Fruit fly (Drosophila melanogaster) whole organism, embryonic: ENCODE results near the gene Drs.

Experiments
- ATbp ChIP-seq: fragments of 200-800 bp; sonication (Bioruptor generic); optimal IDR thresholded peaks from 2 replicates; lab custom pipeline; 2017; ENCODE audit warnings: missing biosample characterization, mild to moderate bottlenecking, missing genetic modification characterization, missing genetic modification reagents
- Asciz ChIP-seq: fragments of 200-800 bp; sonication (Bioruptor generic); optimal IDR thresholded peaks from 2 replicates; lab custom pipeline; 2017; ENCODE audit warnings: missing biosample characterization, mild to moderate bottlenecking, missing genetic modification characterization, missing genetic modification reagents
- B-H1 ChIP-seq: fragments of 200-800 bp; sonication (Bioruptor generic); IDR thresholded peaks from 3 replicates; pipeline ENCODE4 v1.3.6; 2022; ENCODE audit warnings: missing biosample characterization, missing genetic modification characterization
- CG10267 ChIP-seq: fragments of 200-800 bp; sonication (Bioruptor generic); optimal IDR thresholded peaks from 2 replicates; lab custom pipeline; 2018; ENCODE audit warnings: missing biosample characterization, mild to moderate bottlenecking, missing genetic modification characterization, moderate library complexity
- CG11093 ChIP-seq: fragments of 200-800 bp; sonication (Bioruptor generic); IDR thresholded peaks from 3 replicates; pipeline ENCODE4 v1.3.6; 2022; ENCODE audit warnings: missing biosample characterization, missing genetic modification characterization
- CG13296 ChIP-seq: fragments of 200-800 bp; sonication (Bioruptor generic); optimal IDR thresholded peaks from 3 replicates; lab custom pipeline; 2018; ENCODE audit warnings: missing biosample characterization, mild to moderate bottlenecking, missing genetic modification characterization
- CG15479 ChIP-seq: fragments of 200-800 bp; sonication (Bioruptor generic); optimal IDR thresholded peaks from 3 replicates; lab custom pipeline; 2019; ENCODE audit warnings: missing biosample characterization, mild to moderate bottlenecking, missing genetic modification characterization, moderate library complexity
- CG15696 ChIP-seq: fragments of 200-800 bp; sonication (Bioruptor generic); optimal IDR thresholded peaks from 2 replicates; lab custom pipeline; 2019; ENCODE audit warnings: missing biosample characterization, mild to moderate bottlenecking, missing genetic modification characterization, moderate library complexity
- CG18764 ChIP-seq: fragments of 200-800 bp; sonication (Bioruptor generic); optimal IDR thresholded peaks from 3 replicates; lab custom pipeline; 2016; ENCODE audit warnings: missing biosample characterization, missing genetic modification characterization
- CG3163 ChIP-seq: fragments of 200-800 bp; sonication (Bioruptor generic); optimal IDR thresholded peaks from 3 replicates; lab custom pipeline; 2016; ENCODE audit warnings: missing biosample characterization, missing genetic modification characterization
- CG34422 ChIP-seq: fragments of 200-800 bp; sonication (Bioruptor generic); IDR thresholded peaks from 3 replicates; pipeline ENCODE4 v1.3.6; 2022; ENCODE audit warnings: missing biosample characterization, missing genetic modification characterization
- CG3726 ChIP-seq: fragments of 200-800 bp; sonication (Bioruptor generic); IDR thresholded peaks from 3 replicates; pipeline ENCODE4, ENCODE4 v1.3.6; 2022; ENCODE audit warnings: missing biosample characterization, missing genetic modification characterization
- CG4404 ChIP-seq: fragments of 200-800 bp; sonication (Bioruptor generic); IDR thresholded peaks from 2 replicates; pipeline ENCODE4 v1.3.6; 2022; ENCODE audit warnings: missing biosample characterization, missing genetic modification characterization
- CG4820 ChIP-seq: fragments of 200-800 bp; sonication (Bioruptor generic); optimal IDR thresholded peaks from 3 replicates; lab custom pipeline; 2016; ENCODE audit warnings: missing biosample characterization, missing genetic modification characterization
- CG7357 ChIP-seq: fragments of 200-800 bp; sonication (Bioruptor generic); IDR thresholded peaks from 3 replicates; pipeline ENCODE4 v1.3.6; 2022; ENCODE audit warnings: missing biosample characterization, missing genetic modification characterization
- CG7987 ChIP-seq: fragments of 200-800 bp; sonication (Bioruptor generic); optimal IDR thresholded peaks from 2 replicates; lab custom pipeline; 2018; ENCODE audit warnings: missing biosample characterization, mild to moderate bottlenecking, missing genetic modification characterization, moderate library complexity
- CG9727 ChIP-seq: fragments of 200-800 bp; sonication (Bioruptor generic); optimal IDR thresholded peaks from 3 replicates; lab custom pipeline; 2017; ENCODE audit warnings: missing biosample characterization, mild to moderate bottlenecking, missing genetic modification characterization
- CG9797 ChIP-seq: fragments of 200-800 bp; sonication (Bioruptor generic); optimal IDR thresholded peaks from 3 replicates; lab custom pipeline; 2018; ENCODE audit warnings: missing biosample characterization, mild to moderate bottlenecking, missing genetic modification characterization
- D ChIP-seq, 2 experiments: fragments of 200-800 bp in 1 of 2; fragments of >200 bp in 1 of 2; sonication (Bioruptor generic) in 1 of 2; optimal IDR thresholded peaks; 2 replicates in 1 of 2; 3 replicates in 1 of 2; lab custom pipeline; 2017; ENCODE audit warnings: mild to moderate bottlenecking in 1 of 2, missing biosample characterization in 1 of 2, missing genetic modification characterization in 1 of 2, missing genetic modification reagents in 1 of 2
- Eip74EF ChIP-seq, 2 experiments: fragments of 200-800 bp in 1 of 2; fragments of >200 bp in 1 of 2; sonication (Bioruptor generic) in 1 of 2; optimal IDR thresholded peaks; 2 replicates each; lab custom pipeline; 2017 to 2019; ENCODE audit warnings: missing biosample characterization in 2 of 2, missing genetic modification characterization in 2 of 2, mild to moderate bottlenecking in 1 of 2, moderate library complexity in 1 of 2
- Elba2 ChIP-seq: fragments of 200-800 bp; sonication (Bioruptor generic); optimal IDR thresholded peaks from 3 replicates; lab custom pipeline; 2016; ENCODE audit warnings: missing biosample characterization, missing genetic modification characterization
- Ets65A ChIP-seq: fragments of 200-800 bp; sonication (Bioruptor generic); peaks from one replicate; lab custom pipeline; 2016; ENCODE audit warnings: missing biosample characterization, missing genetic modification characterization
- Gug ChIP-seq: fragments of 200-800 bp; sonication (Bioruptor generic); IDR thresholded peaks from 4 replicates; pipeline ENCODE4 v1.3.6; 2022; ENCODE audit warnings: missing biosample characterization, missing genetic modification characterization
- HLHmδ ChIP-seq: fragments of 200-800 bp; sonication (Bioruptor generic); optimal IDR thresholded peaks from 2 replicates; lab custom pipeline; 2018; ENCODE audit warnings: missing biosample characterization, mild to moderate bottlenecking, missing genetic modification characterization, moderate library complexity
- Oaz ChIP-seq: fragments of 200-800 bp; sonication (Bioruptor generic); IDR thresholded peaks from 2 replicates; pipeline ENCODE4 v1.3.6; 2022; ENCODE audit warnings: missing biosample characterization, missing genetic modification characterization
- Oli ChIP-seq: fragments of 200-800 bp; sonication (Bioruptor generic); optimal IDR thresholded peaks from 2 replicates; lab custom pipeline; 2018; ENCODE audit warnings: missing biosample characterization, mild to moderate bottlenecking, missing genetic modification characterization, moderate library complexity
- Taf1 ChIP-seq: fragments of 200-800 bp; sonication (Bioruptor generic); IDR thresholded peaks from 2 replicates; pipeline ENCODE4 v1.3.6; 2022; ENCODE audit warnings: missing biosample characterization, missing genetic modification characterization
- ac ChIP-seq: fragments of 200-800 bp; sonication (Bioruptor generic); optimal IDR thresholded peaks from 3 replicates; lab custom pipeline; 2017; ENCODE audit warnings: missing biosample characterization, mild to moderate bottlenecking, missing genetic modification characterization
- cato ChIP-seq: fragments of 200-800 bp; sonication (Bioruptor generic); optimal IDR thresholded peaks from 2 replicates; lab custom pipeline; 2016; ENCODE audit warnings: missing biosample characterization, missing genetic modification characterization, borderline replicate concordance
- chn ChIP-seq: fragments of 200-800 bp; sonication (Bioruptor generic); optimal IDR thresholded peaks from 2 replicates; lab custom pipeline; 2016; ENCODE audit warnings: missing biosample characterization, missing genetic modification characterization
- crol ChIP-seq: fragments of 200-800 bp; sonication (Bioruptor generic); IDR thresholded peaks from 2 replicates; pipeline ENCODE4 v1.3.6; 2022; ENCODE audit warnings: missing biosample characterization, missing genetic modification characterization
- cwo ChIP-seq: fragments of 200-800 bp; sonication (Bioruptor generic); optimal IDR thresholded peaks from 3 replicates; lab custom pipeline; 2017; ENCODE audit warnings: missing biosample characterization, missing genetic modification characterization, mild to moderate bottlenecking, moderate library complexity, missing genetic modification reagents
- da ChIP-seq: fragments of 200-800 bp; sonication (Bioruptor generic); optimal IDR thresholded peaks from 2 replicates; lab custom pipeline; 2016; ENCODE audit warnings: missing biosample characterization, missing genetic modification characterization
- dati ChIP-seq: fragments of 200-800 bp; sonication (Bioruptor generic); IDR thresholded peaks from 2 replicates; pipeline ENCODE4 v1.3.6; 2022; ENCODE audit warnings: missing biosample characterization, missing genetic modification characterization
- disco-r ChIP-seq: fragments of 200-800 bp; sonication (Bioruptor generic); optimal IDR thresholded peaks from 2 replicates; lab custom pipeline; 2016; ENCODE audit warnings: missing biosample characterization, missing genetic modification characterization
- gcm2 ChIP-seq: fragments of 200-800 bp; sonication (Bioruptor generic); optimal IDR thresholded peaks from 2 replicates; lab custom pipeline; 2016; ENCODE audit warnings: missing biosample characterization, missing genetic modification characterization
- gsb ChIP-seq: fragments of 200-800 bp; sonication (Bioruptor generic); IDR thresholded peaks from 2 replicates; pipeline ENCODE4 v1.3.6; 2022; ENCODE audit warnings: missing biosample characterization, missing genetic modification characterization
- h ChIP-seq: fragments of >200 bp; optimal IDR thresholded peaks from 2 replicates; lab custom pipeline; 2017
- ham ChIP-seq: fragments of 200-800 bp; sonication (Bioruptor generic); IDR thresholded peaks from 2 replicates; pipeline ENCODE4 v1.3.6; 2022; ENCODE audit warnings: missing biosample characterization, missing genetic modification characterization
- lov ChIP-seq, 2 experiments: fragments of 200-800 bp in 1 of 2; fragments of >200 bp in 1 of 2; sonication (Bioruptor generic) in 1 of 2; IDR thresholded peaks in 1 of 2; optimal IDR thresholded peaks in 1 of 2; 2 replicates in 1 of 2; 3 replicates in 1 of 2; pipeline versions ENCODE4 v1.3.6 to Lab custom; 2017 to 2022; ENCODE audit warnings: missing biosample characterization in 1 of 2, missing genetic modification characterization in 1 of 2
- pho ChIP-seq: fragments of 200-800 bp; sonication (Bioruptor generic); optimal IDR thresholded peaks from 2 replicates; lab custom pipeline; 2016; ENCODE audit warnings: missing biosample characterization, missing genetic modification characterization
- pita ChIP-seq: fragments of 200-800 bp; sonication (Bioruptor generic); optimal IDR thresholded peaks from 2 replicates; lab custom pipeline; 2017; ENCODE audit warnings: missing biosample characterization, mild to moderate bottlenecking, missing genetic modification characterization
- scrt ChIP-seq: fragments of 200-800 bp; sonication (Bioruptor generic); optimal IDR thresholded peaks from 2 replicates; lab custom pipeline; 2018; ENCODE audit warnings: missing biosample characterization, mild to moderate bottlenecking, missing genetic modification characterization, moderate library complexity
- slbo ChIP-seq: fragments of 200-800 bp; sonication (Bioruptor generic); IDR thresholded peaks from 2 replicates; pipeline ENCODE4 v1.3.6; 2022; ENCODE audit warnings: missing biosample characterization, missing genetic modification characterization
- ssp ChIP-seq: fragments of 200-800 bp; sonication (Bioruptor generic); IDR thresholded peaks from 2 replicates; pipeline ENCODE4 v1.3.6; 2022; ENCODE audit warnings: missing biosample characterization, missing genetic modification characterization
- toy ChIP-seq: fragments of 200-800 bp; sonication (Bioruptor generic); IDR thresholded peaks from 2 replicates; pipeline ENCODE4 v1.3.6; 2022; ENCODE audit warnings: missing biosample characterization, missing genetic modification characterization
- trh ChIP-seq: fragments of 200-800 bp; sonication (Bioruptor generic); optimal IDR thresholded peaks from 2 replicates; lab custom pipeline; 2016; ENCODE audit warnings: missing biosample characterization, missing genetic modification characterization
- zfh2 ChIP-seq: fragments of 200-800 bp; sonication (Bioruptor generic); optimal IDR thresholded peaks from 2 replicates; lab custom pipeline; 2016; ENCODE audit warnings: missing biosample characterization, missing genetic modification characterization

The Drs gene

DNA sequence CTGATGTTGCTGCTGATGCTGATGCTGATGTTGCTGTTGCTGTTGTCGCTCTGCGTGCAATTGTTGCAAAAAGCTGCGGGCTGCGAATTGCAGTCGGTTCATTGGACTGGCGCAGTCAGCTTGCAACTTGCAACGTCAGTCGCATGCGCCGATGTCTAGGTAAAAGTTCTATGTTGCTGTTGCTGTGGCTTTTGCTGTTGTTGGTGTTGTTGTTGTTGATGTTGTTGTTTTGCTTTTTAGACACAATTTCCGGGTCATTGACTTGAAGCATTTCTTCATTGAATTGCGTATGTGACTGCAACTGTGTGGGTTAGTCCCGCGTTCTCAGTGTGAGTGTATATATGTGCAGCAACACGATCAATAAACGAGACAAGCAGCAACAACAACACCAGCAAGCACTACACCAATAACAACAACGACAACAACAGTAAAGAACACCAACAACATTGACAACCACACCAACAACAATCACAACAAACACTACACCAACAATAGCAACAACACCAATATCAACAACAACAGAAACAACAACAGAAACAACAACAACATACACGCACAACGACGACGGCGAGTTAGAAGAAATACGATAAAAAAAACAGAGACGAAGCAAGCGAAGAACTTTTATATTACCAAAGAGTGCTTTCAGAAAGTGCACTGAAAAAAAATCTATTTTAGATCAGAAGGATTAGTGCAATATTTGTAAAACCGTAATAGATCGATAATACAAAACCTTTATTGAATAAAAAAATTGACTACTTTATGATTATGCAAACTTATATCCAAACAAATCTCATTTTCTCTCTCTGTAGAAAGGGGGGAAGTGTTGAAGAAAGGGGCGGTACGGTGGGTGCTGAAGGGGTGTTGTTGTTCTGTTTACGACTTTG is 24.8 kb downstream of the Drs start (continued):
- no peak for TF ChIP-seq ATbp (GFP tag; lab: Kevin White, UChicago)
- TF ChIP-seq CG9797 = no peak
- no peak; the same call in none of the 3 replicates for TF ChIP-seq CG11093 (GFP tag; lab: Robert Waterston, UW)
- TF ChIP-seq CG3726 (GFP tag; lab: Robert Waterston, UW) = peak; percentile 63; the same call in 2 of the 3 replicates
- peak; percentile 66 for TF ChIP-seq scrt (GFP tag; lab: Kevin White, UChicago)
- peak; percentile 65 for TF ChIP-seq CG18764 (GFP tag; lab: Kevin White, UChicago)
- no peak for TF ChIP-seq ham (GFP tag; lab: Robert Waterston, UW)
- no peak for TF ChIP-seq gcm2 (GFP tag; lab: Kevin White, UChicago)
- no peak for TF ChIP-seq CG4820
- no peak for TF ChIP-seq pho (GFP tag; lab: Kevin White, UChicago)
- TF ChIP-seq CG15696 (tag; lab: Kevin White, UChicago) = no peak
- peak; percentile 79 for TF ChIP-seq Asciz
- no peak for TF ChIP-seq cato
- no peak for TF ChIP-seq h
- no peak for TF ChIP-seq D (optimal IDR thresholded peaks at IDR 0.05; lab: Kevin White, UChicago)
- TF ChIP-seq D (GFP tag; optimal IDR thresholded peaks at IDR 0.05; lab: Kevin White, UChicago) = peak; percentile 92
- no peak for TF ChIP-seq Elba2 (GFP tag; lab: Kevin White, UChicago)
- no peak for TF ChIP-seq da (GFP tag; lab: Kevin White, UChicago)
- no peak for TF ChIP-seq lov (optimal IDR thresholded peaks at IDR 0.05; lab: Kevin White, UChicago)
- peak; percentile 92 for TF ChIP-seq lov (GFP tag; IDR thresholded peaks at IDR 0.05; lab: Robert Waterston, UW)
- no peak for TF ChIP-seq CG9727
- TF ChIP-seq CG7357 (GFP tag; lab: Robert Waterston, UW) = peak; percentile 39; the same call in 2 of the 3 replicates
- no peak for TF ChIP-seq HLHmδ (GFP tag; lab: Kevin White, UChicago)
- peak; percentile 62 for TF ChIP-seq Ets65A (GFP tag; lab: Kevin White, UChicago)
- no peak for TF ChIP-seq disco-r (GFP tag; lab: Kevin White, UChicago)
- no peak for TF ChIP-seq Oli
- TF ChIP-seq CG4404 (GFP tag; lab: Robert Waterston, UW) = no peak; the same call in 1 of the 2 replicates
- TF ChIP-seq pita (GFP tag; lab: Kevin White, UChicago) = no peak
- peak; percentile 97 for TF ChIP-seq crol (GFP tag; lab: Robert Waterston, UW)
- TF ChIP-seq dati (GFP tag; lab: Robert Waterston, UW) = peak; percentile 86
- no peak for TF ChIP-seq CG3163 (GFP tag; lab: Kevin White, UChicago)
- TF ChIP-seq B-H1 = peak; percentile 21
- no peak for TF ChIP-seq cwo (GFP tag; lab: Kevin White, UChicago)
- no peak for TF ChIP-seq chn (GFP tag; lab: Kevin White, UChicago)
- TF ChIP-seq Eip74EF (GFP tag; optimal IDR thresholded peaks at IDR 0.05; lab: Kevin White, UChicago) = peak in 1 of 2 experiments; percentile 85
- TF ChIP-seq CG7987 = peak; percentile 12
- TF ChIP-seq ac (GFP tag; lab: Kevin White, UChicago) = no peak
- TF ChIP-seq gsb (GFP tag; lab: Robert Waterston, UW) = no peak
- TF ChIP-seq CG13296 (GFP tag; lab: Kevin White, UChicago) = no peak
- TF ChIP-seq trh (GFP tag; lab: Kevin White, UChicago) = no peak
- TF ChIP-seq Oaz (GFP tag; lab: Robert Waterston, UW) = peak; percentile 47; the same call in 1 of the 2 replicates
- TF ChIP-seq CG34422 (GFP tag; lab: Robert Waterston, UW) = peak; percentile 78
- TF ChIP-seq ssp (GFP tag; lab: Robert Waterston, UW) = peak; percentile 78
- TF ChIP-seq CG10267 (tag; lab: Kevin White, UChicago) = peak; percentile 89
- peak; percentile 35; the same call in 1 of the 2 replicates for TF ChIP-seq slbo (GFP tag; lab: Robert Waterston, UW)
- TF ChIP-seq Taf1 (GFP tag; lab: Robert Waterston, UW) = no peak
- no peak for TF ChIP-seq zfh2 (GFP tag; lab: Kevin White, UChicago)
- no peak for TF ChIP-seq toy (GFP tag; lab: Robert Waterston, UW)
- no peak; the same call in 2 of the 4 replicates for TF ChIP-seq Gug (GFP tag; lab: Robert Waterston, UW)
- TF ChIP-seq CG15479 = no peak
